Worm (Caenorhabditis elegans) whole organism, midembryonic: Measurements from ENCODE around the gene R08C7.12.

Experiments
- T22C8.4 ChIP-seq: fragments of 200-800 bp; sonication (Bioruptor generic); IDR thresholded peaks from 2 replicates; pipeline ENCODE4 v1.3.6; 2022; ENCODE audit warnings: missing genetic modification characterization, missing compliant biosample characterization
- cog-1 ChIP-seq: sonication (generic microtip); optimal IDR thresholded peaks from 2 replicates; lab custom pipeline; 2016; ENCODE audit warnings: missing genetic modification characterization, missing compliant biosample characterization
- flt-1 ChIP-seq: fragments of 200-800 bp; sonication (Bioruptor generic); IDR thresholded peaks from 2 replicates; pipeline ENCODE4 v1.3.6; 2022; ENCODE audit warnings: missing genetic modification characterization, missing compliant biosample characterization
- klf-2 ChIP-seq: fragments of 200-800 bp; sonication (Bioruptor generic); conservative IDR thresholded peaks from 2 replicates; pipeline ENCODE4 v1.3.6; 2022; ENCODE audit warnings: missing genetic modification reagents, missing genetic modification characterization, missing compliant biosample characterization
- med-1 ChIP-seq: sonication (generic microtip); optimal IDR thresholded peaks from 2 replicates; lab custom pipeline; 2017; ENCODE audit warnings: missing genetic modification characterization, mild to moderate bottlenecking, missing compliant biosample characterization, antibody characterized with exemption, missing genetic modification reagents; ENCODE audit not compliant: insufficient read depth
- ref-1 ChIP-seq: fragments of 200-800 bp; sonication (Bioruptor generic); conservative IDR thresholded peaks from 2 replicates; pipeline ENCODE4 v1.3.6; 2022; ENCODE audit warnings: missing genetic modification reagents, missing genetic modification characterization, missing compliant biosample characterization
- tab-1 ChIP-seq: fragments of 200-800 bp; sonication (Bioruptor generic); IDR thresholded peaks from 2 replicates; pipeline ENCODE4 v1.3.6; 2022; ENCODE audit warnings: missing genetic modification characterization, missing compliant biosample characterization
- ztf-23 ChIP-seq: fragments of 200-800 bp; sonication (Bioruptor generic); IDR thresholded peaks from 2 replicates; pipeline ENCODE4 v1.3.6; 2022; ENCODE audit warnings: missing genetic modification reagents, missing genetic modification characterization, missing compliant biosample characterization
- ztf-29 ChIP-seq: fragments of 200-800 bp; sonication (Bioruptor generic); IDR thresholded peaks from 2 replicates; pipeline ENCODE4 v1.3.6; 2022; ENCODE audit warnings: missing genetic modification reagents, missing genetic modification characterization, missing compliant biosample characterization

The R08C7.12 gene

DNA sequence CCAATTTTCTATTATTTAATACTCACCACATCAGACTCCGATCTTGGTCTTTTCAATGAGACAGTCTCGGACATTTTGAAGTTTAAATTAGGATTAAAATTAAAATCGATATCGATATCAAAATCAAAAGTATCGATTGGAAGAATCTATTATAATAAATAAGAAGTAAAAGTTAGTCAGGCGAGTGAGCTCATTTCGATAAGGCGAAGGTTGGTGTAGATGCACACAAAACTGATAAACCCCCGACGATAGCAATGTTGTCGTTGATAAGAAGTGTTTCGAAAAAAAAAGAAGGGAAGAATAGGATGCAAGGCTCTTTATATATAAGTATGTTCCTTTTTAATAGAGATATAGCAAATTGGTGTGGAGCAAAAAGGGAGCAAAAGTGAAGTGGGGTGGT is 33.0 kb downstream of the R08C7.12 start, which contains the start of gene M01H9.4:
Gene M01H9.4 (minus strand): TSS at position 379 of the 400 bp plus-strand sequence.
- TF ChIP-seq ztf-29 (GFP tag; lab: Robert Waterston, UW) (no peak), ztf-23 (GFP tag; lab: Robert Waterston, UW) (no peak), klf-2 (GFP tag; lab: Robert Waterston, UW) (no peak), med-1 (GFP tag; lab: Kevin White, UChicago) (no peak), ref-1 (GFP tag; lab: Robert Waterston, UW) (no peak), cog-1 (no peak), T22C8.4 (GFP tag; lab: Robert Waterston, UW) (no peak), flt-1 (GFP tag; lab: Robert Waterston, UW) (no peak)

DNA sequence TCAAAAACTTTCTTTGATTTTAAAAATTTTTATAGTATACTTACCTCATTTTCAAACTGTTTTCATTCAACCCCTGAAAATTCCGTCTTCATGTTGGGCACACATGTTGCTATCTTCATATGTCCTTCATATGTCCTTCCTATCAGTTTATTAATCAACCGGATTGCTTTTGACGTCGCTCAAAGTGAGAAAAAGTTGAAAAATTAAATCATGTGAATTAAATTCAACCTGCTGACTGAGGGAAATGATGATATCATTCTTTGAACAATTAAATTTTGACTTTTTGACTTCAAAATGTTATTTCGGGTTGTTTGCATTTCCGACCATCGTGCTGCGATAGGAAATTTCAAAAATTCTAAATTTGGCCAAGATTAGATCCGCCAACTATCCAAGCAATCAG is 35.0 kb downstream of the R08C7.12 start:
- TF ChIP-seq ztf-29 (GFP tag; lab: Robert Waterston, UW) (no peak), cog-1 (no peak), klf-2 (GFP tag; lab: Robert Waterston, UW) (no peak), tab-1 (GFP tag; lab: Robert Waterston, UW) (no peak), T22C8.4 (GFP tag; lab: Robert Waterston, UW) (no peak), ref-1 (GFP tag; lab: Robert Waterston, UW) (no peak), med-1 (GFP tag; lab: Kevin White, UChicago) (no peak), flt-1 (GFP tag; lab: Robert Waterston, UW) (no peak), ztf-23 (GFP tag; lab: Robert Waterston, UW) (no peak)

DNA sequence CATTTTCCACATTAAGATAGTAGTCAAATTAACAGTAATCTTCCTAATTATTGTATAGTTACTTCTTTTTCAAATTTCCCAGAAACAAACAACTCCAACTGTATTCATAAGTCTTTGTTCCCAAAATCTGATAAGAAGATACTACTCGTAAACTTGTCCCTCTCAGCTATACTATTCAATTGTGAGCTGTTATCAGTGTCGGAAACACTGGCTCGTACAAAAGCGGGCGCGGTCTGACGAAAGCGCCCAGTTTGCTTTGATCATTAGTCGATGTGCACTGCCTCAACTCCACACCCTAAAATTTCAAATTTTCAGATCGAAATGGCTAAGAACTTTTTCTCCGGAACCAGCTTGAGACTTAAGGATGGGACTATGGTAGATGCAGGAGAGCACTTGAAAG is 37.2 kb downstream of the R08C7.12 start, which contains the start of gene trx-3:
Gene trx-3 (plus strand): TSS at position 291 of the 400 bp plus-strand sequence.
- no peak for TF ChIP-seq klf-2 (GFP tag; lab: Robert Waterston, UW)
- TF ChIP-seq ztf-23 (GFP tag; lab: Robert Waterston, UW): no peak
- no peak for TF ChIP-seq ztf-29 (GFP tag; lab: Robert Waterston, UW)
- no peak for TF ChIP-seq ref-1 (GFP tag; lab: Robert Waterston, UW)
- no peak for TF ChIP-seq tab-1 (GFP tag; lab: Robert Waterston, UW)
- no peak for TF ChIP-seq T22C8.4 (GFP tag; lab: Robert Waterston, UW)
- TF ChIP-seq flt-1 (GFP tag; lab: Robert Waterston, UW): no peak
- no peak for TF ChIP-seq cog-1
- TF ChIP-seq med-1 (GFP tag; lab: Kevin White, UChicago): no peak

DNA sequence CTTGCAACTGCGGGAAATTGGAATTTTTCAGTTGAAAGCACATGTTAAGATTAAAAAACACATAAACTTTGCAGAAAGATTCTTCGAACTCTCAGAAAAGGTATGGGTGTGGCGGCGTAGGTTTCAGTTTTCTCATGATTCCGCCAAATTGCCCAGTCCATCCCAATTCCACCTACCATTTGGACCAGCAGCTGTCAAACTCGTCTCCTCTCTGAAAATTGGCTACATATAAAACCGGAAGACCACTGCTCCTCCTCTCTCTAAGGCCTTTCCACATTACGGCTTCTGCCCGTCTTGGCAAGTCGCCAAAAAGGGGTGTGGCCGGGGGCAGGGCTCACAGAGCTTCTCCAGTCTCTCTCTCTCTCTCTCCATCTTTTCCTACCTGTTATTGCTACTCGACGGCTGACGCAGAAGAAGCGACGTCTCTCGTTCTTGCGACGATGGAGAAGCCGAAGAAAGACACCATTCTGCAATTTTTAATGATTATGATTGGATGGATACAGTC is 40.7 kb downstream of the R08C7.12 start, which contains the start of gene ZK180.7:
Gene ZK180.7 (plus strand): TSS at position 395 of the 505 bp plus-strand sequence.
- TF ChIP-seq ztf-23 (GFP tag; lab: Robert Waterston, UW): no peak
- no peak for TF ChIP-seq cog-1
- TF ChIP-seq klf-2 (GFP tag; lab: Robert Waterston, UW): no peak
- no peak for TF ChIP-seq tab-1 (GFP tag; lab: Robert Waterston, UW)
- no peak for TF ChIP-seq T22C8.4 (GFP tag; lab: Robert Waterston, UW)
- no peak for TF ChIP-seq ref-1 (GFP tag; lab: Robert Waterston, UW)
- no peak for TF ChIP-seq flt-1 (GFP tag; lab: Robert Waterston, UW)
- no peak for TF ChIP-seq med-1 (GFP tag; lab: Kevin White, UChicago)
- no peak for TF ChIP-seq ztf-29 (GFP tag; lab: Robert Waterston, UW)

DNA sequence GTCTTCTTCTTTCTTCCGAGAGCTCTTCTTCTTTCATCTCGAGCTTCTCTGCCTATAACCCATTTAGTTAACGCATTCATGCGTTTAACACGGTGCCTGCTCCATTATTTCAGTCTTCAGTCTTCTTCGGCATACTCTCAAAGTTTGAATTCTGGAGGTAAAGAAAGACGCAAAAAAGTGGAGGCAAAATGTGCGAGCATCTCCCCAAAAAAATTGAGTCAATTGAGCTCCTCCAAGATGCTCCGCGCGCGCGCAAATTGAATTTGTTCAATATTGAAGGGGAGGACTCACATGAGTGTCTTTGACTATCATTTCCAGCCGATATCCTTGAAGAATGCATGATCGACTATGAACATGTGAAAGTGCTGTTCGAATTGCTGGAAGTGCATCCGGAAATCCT is 55.5 kb downstream of the R08C7.12 start:
- no peak for TF ChIP-seq flt-1 (GFP tag; lab: Robert Waterston, UW)
- no peak for TF ChIP-seq ztf-29 (GFP tag; lab: Robert Waterston, UW)
- no peak for TF ChIP-seq ztf-23 (GFP tag; lab: Robert Waterston, UW)
- no peak for TF ChIP-seq med-1 (GFP tag; lab: Kevin White, UChicago)
- no peak for TF ChIP-seq T22C8.4 (GFP tag; lab: Robert Waterston, UW)
- TF ChIP-seq cog-1: no peak
- TF ChIP-seq ref-1 (GFP tag; lab: Robert Waterston, UW): no peak
- TF ChIP-seq klf-2 (GFP tag; lab: Robert Waterston, UW): no peak
- TF ChIP-seq tab-1 (GFP tag; lab: Robert Waterston, UW): no peak

DNA sequence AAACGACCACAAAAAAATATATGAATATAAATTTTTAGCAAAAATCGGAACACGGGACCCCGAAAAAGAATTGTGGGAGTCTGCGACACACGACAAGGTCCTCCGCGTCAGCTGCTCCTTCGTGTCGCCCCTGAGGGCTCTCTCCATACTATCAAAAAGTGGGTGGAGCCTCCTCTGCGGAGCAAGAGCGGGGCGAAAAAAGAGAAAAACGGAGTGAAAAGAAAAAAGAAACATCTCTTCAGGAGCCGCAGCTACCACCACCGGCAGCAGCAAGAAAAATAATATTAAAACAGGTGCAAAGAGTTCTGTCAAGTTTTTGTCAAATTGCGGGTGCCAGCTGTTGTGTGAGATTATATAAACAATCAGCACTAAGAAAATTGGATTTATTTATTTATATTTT is 57.1 kb downstream of the R08C7.12 start, which contains the start of gene gbb-2:
Gene gbb-2 (minus strand): TSS at position 112 of the 400 bp plus-strand sequence.
- TF ChIP-seq ztf-29 (GFP tag; lab: Robert Waterston, UW) (no peak), tab-1 (GFP tag; lab: Robert Waterston, UW) (no peak), flt-1 (GFP tag; lab: Robert Waterston, UW) (no peak), cog-1 (no peak), T22C8.4 (GFP tag; lab: Robert Waterston, UW) (no peak), ztf-23 (GFP tag; lab: Robert Waterston, UW) (no peak), ref-1 (GFP tag; lab: Robert Waterston, UW) (no peak), med-1 (GFP tag; lab: Kevin White, UChicago) (no peak), klf-2 (GFP tag; lab: Robert Waterston, UW) (no peak)
